Fruit fly (Drosophila melanogaster): ENCODE measurements around the gene CG18628.

dm6 chr3L:10675635-10676393, 36.3 kb downstream of the CG18628 start:
- TF ChIP-seq usp (GFP tag; optimal IDR thresholded peaks at IDR 0.05) (no peak), CG8478 (optimal IDR thresholded peaks at IDR 0.05) (no peak), EcR (GFP tag; optimal IDR thresholded peaks at IDR 0.05) (no peak)
